Worm (Caenorhabditis elegans) whole organism, young adult: ENCODE data around the gene pqn-36.

Experiments
- Y53G8AR.9 ChIP-seq: fragments of 200-800 bp; sonication (Bioruptor generic); conservative IDR thresholded peaks from 2 replicates; pipeline ENCODE4 v1.3.6; 2022; ENCODE audit warnings: missing genetic modification reagents, missing genetic modification characterization, missing compliant biosample characterization
- akir-1 ChIP-seq: fragments of 200-800 bp; sonication (Bioruptor generic); optimal IDR thresholded peaks from 2 replicates; lab custom pipeline; 2018; ENCODE audit warnings: mild to moderate bottlenecking, missing genetic modification characterization, moderate library complexity, missing compliant biosample characterization
- ceh-91 ChIP-seq: fragments of 200-800 bp; sonication (Bioruptor generic); IDR thresholded peaks from 2 replicates; pipeline ENCODE4 v1.3.6; 2022; ENCODE audit warnings: missing genetic modification reagents, missing genetic modification characterization, missing compliant biosample characterization
- him-1 ChIP-seq: sonication (generic microtip); optimal IDR thresholded peaks from 2 replicates; lab custom pipeline; 2016; ENCODE audit warnings: missing genotype, missing genetic modification reagents, missing genetic modification characterization, missing compliant biosample characterization
- lin-35 ChIP-seq, 3 experiments: fragments of 150-350 bp in 2 of 3; sonication (generic microtip) in 1 of 3; optimal IDR thresholded peaks; 2 replicates each; lab custom pipeline; 2014 to 2018; ENCODE audit warnings: missing biosample characterization in 3 of 3, missing genetic modification characterization in 3 of 3, missing genetic modification reagents in 3 of 3
- mel-28 ChIP-seq: sonication (generic microtip); optimal IDR thresholded peaks from 2 replicates; lab custom pipeline; 2016; ENCODE audit warnings: borderline replicate concordance, mild to moderate bottlenecking, missing genetic modification characterization, missing compliant biosample characterization
- nhr-179 ChIP-seq: sonication (generic microtip); optimal IDR thresholded peaks from 2 replicates; lab custom pipeline; 2016; ENCODE audit warnings: mild to moderate bottlenecking, missing genetic modification characterization, missing compliant biosample characterization
- snpc-4 ChIP-seq, 5 experiments: fragments of 150-350 bp in 1 of 5; sonication (generic microtip) in 4 of 5; optimal IDR thresholded peaks; 2 replicates each; lab custom pipeline; 2014 to 2018; ENCODE audit warnings: missing genetic modification characterization in 5 of 5, missing biosample characterization in 3 of 5, antibody characterized with exemption in 2 of 5, mild to moderate bottlenecking in 2 of 5, missing compliant biosample characterization in 2 of 5, missing genotype in 2 of 5, moderate library complexity in 2 of 5, missing genetic modification reagents in 1 of 5

- no peak for TF ChIP-seq ceh-91 (GFP tag; lab: Robert Waterston, UW)
- TF ChIP-seq snpc-4 (GFP tag; optimal IDR thresholded peaks at IDR 0.05; lab: Kevin White, UChicago): no peak
- TF ChIP-seq snpc-4 (tag; optimal IDR thresholded peaks at IDR 0.05; lab: Kevin White, UChicago): no peak
- no peak for TF ChIP-seq lin-35 (GFP tag; optimal IDR thresholded peaks at IDR 0.05; lab: Kevin White, UChicago)
- TF ChIP-seq Y53G8AR.9 (GFP tag; lab: Robert Waterston, UW): no peak
- TF ChIP-seq him-1 (tag; lab: Kevin White, UChicago): no peak
- TF ChIP-seq nhr-179 (tag; lab: Kevin White, UChicago): no peak
- TF ChIP-seq mel-28: no peak
- TF ChIP-seq akir-1: no peak
Measured at ce11 chrX:15382914-15383313, 32.4 kb downstream of the pqn-36 start.
